Fruit fly (Drosophila melanogaster) whole organism, embryonic: ENCODE measurements around the gene CG7841.

ENCODE experiments used
- Atf6 ChIP-seq: fragments of 200-800 bp; sonication (Bioruptor generic); IDR thresholded peaks from 2 replicates; pipeline ENCODE4 v1.3.6; 2022; ENCODE audit warnings: missing biosample characterization, missing genetic modification characterization
- BtbVII ChIP-seq: fragments of 200-800 bp; sonication (Bioruptor generic); optimal IDR thresholded peaks from 3 replicates; lab custom pipeline; 2017; ENCODE audit warnings: missing biosample characterization, mild to moderate bottlenecking, missing genetic modification characterization
- CG11696 ChIP-seq: fragments of 200-800 bp; sonication (Bioruptor generic); IDR thresholded peaks from 2 replicates; pipeline ENCODE4 v1.3.6; 2022; ENCODE audit warnings: missing biosample characterization, missing genetic modification characterization
- CG12659 ChIP-seq: fragments of 200-800 bp; sonication (Bioruptor generic); optimal IDR thresholded peaks from 3 replicates; lab custom pipeline; 2017; ENCODE audit warnings: mild to moderate bottlenecking, missing biosample characterization, missing genetic modification reagents, missing genetic modification characterization
- CG12942 ChIP-seq: fragments of 200-800 bp; sonication (Bioruptor generic); optimal IDR thresholded peaks from 3 replicates; lab custom pipeline; 2016; ENCODE audit warnings: missing biosample characterization, missing genetic modification characterization
- CG13296 ChIP-seq: fragments of 200-800 bp; sonication (Bioruptor generic); optimal IDR thresholded peaks from 3 replicates; lab custom pipeline; 2018; ENCODE audit warnings: missing biosample characterization, mild to moderate bottlenecking, missing genetic modification characterization
- CG13775 ChIP-seq: fragments of 200-800 bp; sonication (Bioruptor generic); optimal IDR thresholded peaks from 3 replicates; lab custom pipeline; 2017; ENCODE audit warnings: missing biosample characterization, mild to moderate bottlenecking, missing genetic modification characterization
- CG14710 ChIP-seq: fragments of 200-800 bp; sonication (Bioruptor generic); optimal IDR thresholded peaks from 3 replicates; lab custom pipeline; 2019; ENCODE audit warnings: missing biosample characterization, mild to moderate bottlenecking, missing genetic modification characterization, moderate library complexity
- CG17385 ChIP-seq: fragments of 200-800 bp; sonication (Bioruptor generic); optimal IDR thresholded peaks from 3 replicates; lab custom pipeline; 2018; ENCODE audit warnings: missing biosample characterization, mild to moderate bottlenecking, missing genetic modification characterization
- CG2120 ChIP-seq: fragments of 200-800 bp; sonication (Bioruptor generic); optimal IDR thresholded peaks from 3 replicates; lab custom pipeline; 2016; ENCODE audit warnings: missing biosample characterization, missing genetic modification characterization
- CG2199 ChIP-seq: fragments of 200-800 bp; sonication (Bioruptor generic); IDR thresholded peaks from 3 replicates; pipeline ENCODE4 v1.3.6; 2022; ENCODE audit warnings: missing biosample characterization, missing genetic modification characterization
- CG30403 ChIP-seq: fragments of 200-800 bp; sonication (Bioruptor generic); optimal IDR thresholded peaks from 3 replicates; lab custom pipeline; 2016; ENCODE audit warnings: missing biosample characterization, missing genetic modification characterization
- CG33557 ChIP-seq: fragments of 200-800 bp; sonication (Bioruptor generic); optimal IDR thresholded peaks from 2 replicates; lab custom pipeline; 2019; ENCODE audit warnings: missing biosample characterization, mild to moderate bottlenecking, missing genetic modification characterization, moderate library complexity
- CG4404 ChIP-seq: fragments of 200-800 bp; sonication (Bioruptor generic); IDR thresholded peaks from 2 replicates; pipeline ENCODE4 v1.3.6; 2022; ENCODE audit warnings: missing biosample characterization, missing genetic modification characterization
- CG4707 ChIP-seq: fragments of 200-800 bp; sonication (Bioruptor generic); optimal IDR thresholded peaks from 2 replicates; lab custom pipeline; 2018; ENCODE audit warnings: missing biosample characterization, mild to moderate bottlenecking, missing genetic modification characterization, moderate library complexity
- CG6689 ChIP-seq: fragments of 200-800 bp; sonication (Bioruptor generic); IDR thresholded peaks from 2 replicates; pipeline ENCODE4 v1.3.6; 2022; ENCODE audit warnings: missing biosample characterization, missing genetic modification characterization
- CG8765 ChIP-seq: fragments of 200-800 bp; sonication (Bioruptor generic); IDR thresholded peaks from 2 replicates; pipeline ENCODE4 v1.3.6; 2022; ENCODE audit warnings: missing biosample characterization, missing genetic modification characterization
- CG8944 ChIP-seq: fragments of 200-800 bp; sonication (Bioruptor generic); optimal IDR thresholded peaks from 3 replicates; lab custom pipeline; 2016; ENCODE audit warnings: missing biosample characterization, missing genetic modification characterization
- CoRest ChIP-seq: fragments of 200-800 bp; sonication (Bioruptor generic); optimal IDR thresholded peaks from 3 replicates; lab custom pipeline; 2018; ENCODE audit warnings: missing biosample characterization, mild to moderate bottlenecking, missing genetic modification characterization, moderate library complexity
- Deaf1 ChIP-seq: fragments of 200-800 bp; optimal IDR thresholded peaks from 3 replicates; lab custom pipeline; 2019; ENCODE audit warnings: missing biosample characterization, mild to moderate bottlenecking, missing genetic modification characterization, moderate library complexity
- Dfd ChIP-seq, 2 experiments: fragments of >200 bp; optimal IDR thresholded peaks; 2 replicates each; lab custom pipeline; 2017; ENCODE audit warnings: missing biosample characterization in 2 of 2, missing genetic modification characterization in 2 of 2
- Dref ChIP-seq: fragments of 200-800 bp; sonication (Bioruptor generic); IDR thresholded peaks from 2 replicates; pipeline ENCODE4 v1.3.6; 2022; ENCODE audit warnings: missing biosample characterization, missing genetic modification characterization
- HHEX ChIP-seq: fragments of 200-800 bp; sonication (Bioruptor generic); optimal IDR thresholded peaks from 3 replicates; lab custom pipeline; 2017; ENCODE audit warnings: missing biosample characterization, mild to moderate bottlenecking, missing genetic modification characterization, missing genetic modification reagents
- HLH54F ChIP-seq: fragments of 200-800 bp; sonication (Bioruptor generic); optimal IDR thresholded peaks from 3 replicates; lab custom pipeline; 2016; ENCODE audit warnings: missing biosample characterization, missing genetic modification characterization
- Hr78 ChIP-seq, 2 experiments: fragments of 200-800 bp in 1 of 2; fragments of >200 bp in 1 of 2; sonication (Bioruptor generic) in 1 of 2; optimal IDR thresholded peaks; 2 replicates each; lab custom pipeline; 2017 to 2019; ENCODE audit warnings: missing biosample characterization in 2 of 2, missing genetic modification characterization in 2 of 2, mild to moderate bottlenecking in 1 of 2, moderate library complexity in 1 of 2
- Opbp ChIP-seq: fragments of 200-800 bp; sonication (Bioruptor generic); IDR thresholded peaks from 3 replicates; pipeline ENCODE4 v1.3.6; 2022; ENCODE audit warnings: missing biosample characterization, missing genetic modification characterization; ENCODE audit not compliant: partially characterized antibody
- Pdp1 ChIP-seq, 2 experiments: fragments of 200-800 bp; sonication (Bioruptor generic); optimal IDR thresholded peaks; 3 replicates each; lab custom pipeline; 2016; ENCODE audit warnings: missing biosample characterization in 2 of 2, missing genetic modification characterization in 2 of 2, mild to moderate bottlenecking in 1 of 2, moderate library complexity in 1 of 2
- Sry-δ ChIP-seq: fragments of 200-800 bp; sonication (Bioruptor generic); optimal IDR thresholded peaks from 2 replicates; lab custom pipeline; 2016; ENCODE audit warnings: missing biosample characterization, missing genetic modification characterization
- Tbp ChIP-seq: fragments of >200 bp; optimal IDR thresholded peaks from 2 replicates; lab custom pipeline; 2018; ENCODE audit warnings: missing biosample characterization, missing genetic modification characterization
- bowl ChIP-seq: fragments of 200-800 bp; sonication (Bioruptor generic); IDR thresholded peaks from 2 replicates; pipeline ENCODE4 v1.3.6; 2022; ENCODE audit warnings: missing biosample characterization, missing genetic modification characterization
- caup ChIP-seq: fragments of 200-800 bp; sonication (Bioruptor generic); optimal IDR thresholded peaks from 3 replicates; lab custom pipeline; 2017; ENCODE audit warnings: missing biosample characterization, mild to moderate bottlenecking, missing genetic modification characterization, moderate library complexity; ENCODE audit not compliant: severe bottlenecking
- chm ChIP-seq: fragments of 200-800 bp; sonication (Bioruptor generic); IDR thresholded peaks from 2 replicates; pipeline ENCODE4 v1.3.6; 2022; ENCODE audit warnings: missing biosample characterization, missing genetic modification characterization
- exex ChIP-seq: fragments of 200-800 bp; sonication (Bioruptor generic); optimal IDR thresholded peaks from 4 replicates; lab custom pipeline; 2018; ENCODE audit warnings: missing biosample characterization, mild to moderate bottlenecking, missing genetic modification characterization, moderate library complexity
- gt ChIP-seq: fragments of 200-800 bp; sonication (Bioruptor generic); IDR thresholded peaks from 2 replicates; pipeline ENCODE4 v1.3.6; 2022; ENCODE audit warnings: missing biosample characterization, missing genetic modification characterization
- nmo ChIP-seq: fragments of 200-800 bp; sonication (Bioruptor generic); optimal IDR thresholded peaks from 2 replicates; lab custom pipeline; 2018; ENCODE audit warnings: missing biosample characterization, mild to moderate bottlenecking, missing genetic modification characterization, moderate library complexity
- onecut ChIP-seq: fragments of 200-800 bp; sonication (Bioruptor generic); IDR thresholded peaks from 2 replicates; pipeline ENCODE4 v1.3.6; 2022; ENCODE audit warnings: missing biosample characterization, missing genetic modification characterization
- peb ChIP-seq: fragments of 200-800 bp; sonication (Bioruptor generic); IDR thresholded peaks from 2 replicates; pipeline ENCODE4 v1.3.6; 2022; ENCODE audit warnings: missing biosample characterization, missing genetic modification characterization
- pros ChIP-seq: fragments of 200-800 bp; sonication (Bioruptor generic); optimal IDR thresholded peaks from 3 replicates; lab custom pipeline; 2019; ENCODE audit warnings: missing biosample characterization, mild to moderate bottlenecking, missing genetic modification characterization, moderate library complexity
- schlank ChIP-seq: fragments of 200-800 bp; sonication (Bioruptor generic); optimal IDR thresholded peaks from 2 replicates; lab custom pipeline; 2018; ENCODE audit warnings: missing biosample characterization, mild to moderate bottlenecking, missing genetic modification characterization
- sens ChIP-seq: fragments of 200-800 bp; sonication (Bioruptor generic); peaks from one replicate; lab custom pipeline; 2016; ENCODE audit warnings: missing biosample characterization, missing genetic modification characterization
- zen2 ChIP-seq: fragments of 200-800 bp; sonication (Bioruptor generic); IDR thresholded peaks from 3 replicates; pipeline ENCODE4 v1.3.6; 2022; ENCODE audit warnings: missing biosample characterization, missing genetic modification characterization; ENCODE audit not compliant: partially characterized antibody
- zfh1 ChIP-seq: fragments of 200-800 bp; sonication (Bioruptor generic); IDR thresholded peaks from 3 replicates; pipeline ENCODE4 v1.3.6; 2022; ENCODE audit warnings: missing biosample characterization, missing genetic modification characterization

CG7841 gene

DNA sequence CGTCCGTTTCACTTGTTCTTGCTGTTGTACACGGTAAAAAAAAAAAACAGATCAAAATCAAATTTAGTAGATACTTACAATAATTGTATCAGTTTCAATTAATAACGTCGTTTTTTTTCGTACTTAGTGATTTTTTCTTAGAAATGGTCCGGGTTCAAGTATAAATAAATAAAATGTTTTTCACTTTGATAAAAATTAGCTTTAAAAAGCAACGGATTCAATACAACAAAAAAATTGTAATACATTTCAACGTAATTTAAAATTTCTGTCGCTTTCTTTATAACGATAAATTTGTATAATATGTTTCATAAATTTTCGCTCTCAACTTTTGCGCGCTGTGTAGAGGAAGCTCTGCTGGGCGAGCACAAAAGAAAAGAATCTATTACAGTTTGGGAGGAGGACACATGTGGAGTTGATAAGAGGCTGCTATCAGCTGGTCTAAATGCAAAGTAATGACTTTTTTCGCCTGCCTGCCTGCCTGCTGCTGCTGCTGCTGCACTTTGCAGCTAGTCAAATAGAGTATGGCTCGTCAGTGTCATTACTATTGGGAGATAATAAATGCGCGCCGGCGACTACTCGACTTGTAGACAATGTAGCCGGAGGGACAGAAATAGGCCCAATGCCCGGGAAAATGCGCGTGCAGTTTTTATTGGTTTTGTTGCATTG is 30.0 kb upstream of the CG7841 start (continued):
- TF ChIP-seq CG33557 (GFP tag; lab: Kevin White, UChicago) (peak; percentile 46), CG14710 (tag; lab: Kevin White, UChicago) (peak; percentile 70), sens (GFP tag; lab: Kevin White, UChicago) (peak; percentile 96), CG30403 (GFP tag; lab: Kevin White, UChicago) (peak; percentile 81), bowl (no peak), CoRest (tag; lab: Kevin White, UChicago) (peak; percentile 81), CG12659 (GFP tag; lab: Kevin White, UChicago) (peak; percentile 65), caup (GFP tag; lab: Kevin White, UChicago) (no peak), Sry-δ (GFP tag; lab: Kevin White, UChicago) (peak; percentile 9), Atf6 (GFP tag; lab: Robert Waterston, UW) (no peak; the same call in 1 of the 2 replicates), Dref (no peak), CG13296 (GFP tag; lab: Kevin White, UChicago) (peak; percentile 62), CG4404 (GFP tag; lab: Robert Waterston, UW) (peak; percentile 50), CG12942 (GFP tag; lab: Kevin White, UChicago) (peak; percentile 24), nmo (GFP tag; lab: Kevin White, UChicago) (peak; percentile 88), gt (GFP tag; lab: Robert Waterston, UW) (no peak), CG17385 (GFP tag; lab: Kevin White, UChicago) (peak; percentile 63), Opbp (GFP tag; lab: Robert Waterston, UW) (no peak), peb (GFP tag; lab: Robert Waterston, UW) (no peak), pros (GFP tag; lab: Kevin White, UChicago) (no peak), CG4707 (GFP tag; lab: Kevin White, UChicago) (no peak), CG6689 (GFP tag; lab: Robert Waterston, UW) (peak; percentile 78), onecut (GFP tag; lab: Robert Waterston, UW) (no peak), Deaf1 (peak; percentile 31), chm (no peak), Tbp (GFP tag; lab: Kevin White, UChicago) (no peak), Pdp1 (GFP tag; optimal IDR thresholded peaks at IDR 0.05; lab: Kevin White, UChicago) (peak in 1 of 2 experiments; percentile 32), BtbVII (GFP tag; lab: Kevin White, UChicago) (peak; percentile 7), zen2 (GFP tag; lab: Robert Waterston, UW) (no peak)

DNA sequence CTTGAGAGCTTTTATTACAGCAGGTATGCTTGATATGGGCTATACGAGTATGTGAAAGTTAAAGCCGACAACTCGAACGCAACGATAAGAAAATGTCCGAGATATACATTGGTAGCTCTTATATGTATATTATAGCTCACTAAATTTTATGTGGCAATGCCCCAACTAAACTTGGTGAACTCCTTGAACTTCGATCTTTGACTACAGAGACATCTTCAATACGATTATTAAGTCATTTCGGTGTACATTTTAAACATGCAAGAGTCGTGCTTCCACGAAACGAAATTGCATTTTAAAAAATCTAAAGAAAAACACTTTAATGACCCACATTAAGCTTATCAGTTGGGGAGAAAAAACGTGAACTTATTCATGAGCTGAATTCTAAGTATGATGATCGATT is 28.5 kb upstream of the CG7841 start:
- TF ChIP-seq HLH54F (GFP tag; lab: Kevin White, UChicago) (no peak), exex (tag; lab: Kevin White, UChicago) (peak; percentile 35), CG2120 (no peak), CG2199 (GFP tag; lab: Robert Waterston, UW) (peak; percentile 70; the same call in 2 of the 3 replicates), Hr78 (GFP tag; optimal IDR thresholded peaks at IDR 0.05; lab: Kevin White, UChicago) (peak in 1 of 2 experiments; percentile 65), Dfd (GFP tag; optimal IDR thresholded peaks at IDR 0.05; lab: Kevin White, UChicago) (no peak), CG8765 (GFP tag; lab: Robert Waterston, UW) (no peak), HHEX (GFP tag; lab: Kevin White, UChicago) (no peak), zfh1 (no peak), CG13775 (GFP tag; lab: Kevin White, UChicago) (no peak), CG11696 (GFP tag; lab: Robert Waterston, UW) (no peak), schlank (tag; lab: Kevin White, UChicago) (no peak), CG8944 (GFP tag; lab: Kevin White, UChicago) (no peak)
